Worm (Caenorhabditis elegans) whole organism, young adult: ENCODE measurements around the gene tbcc-1.

Experiments
- B0035.1 ChIP-seq: sonication (generic microtip); optimal IDR thresholded peaks from 2 replicates; lab custom pipeline; 2016; ENCODE audit warnings: missing genetic modification characterization, mild to moderate bottlenecking, missing compliant biosample characterization, missing genotype, missing genetic modification reagents
- B0336.3 ChIP-seq: fragments of 200-800 bp; sonication (Bioruptor generic); IDR thresholded peaks from 2 replicates; pipeline ENCODE4 v1.3.6; 2022; ENCODE audit warnings: missing genetic modification characterization, missing compliant biosample characterization
- C06A6.2 ChIP-seq: fragments of 200-800 bp; sonication (Bioruptor generic); conservative IDR thresholded peaks from 2 replicates; pipeline ENCODE4 v1.3.6; 2022; ENCODE audit warnings: missing genetic modification characterization, missing compliant biosample characterization
- F33H1.4 ChIP-seq: fragments of 200-800 bp; sonication (Bioruptor generic); IDR thresholded peaks from 2 replicates; pipeline ENCODE4 v1.3.6; 2022; ENCODE audit warnings: missing genetic modification reagents, missing genetic modification characterization, missing compliant biosample characterization
- F37B4.10 ChIP-seq: fragments of 200-800 bp; sonication (Bioruptor generic); IDR thresholded peaks from 2 replicates; pipeline ENCODE4 v1.3.6; 2022; ENCODE audit warnings: missing genetic modification characterization, missing compliant biosample characterization
- F57A8.1 ChIP-seq: fragments of 200-800 bp; sonication (Bioruptor generic); optimal IDR thresholded peaks from 2 replicates; lab custom pipeline; 2018; ENCODE audit warnings: mild to moderate bottlenecking, missing genetic modification characterization, moderate library complexity, missing compliant biosample characterization
- F57C9.4 ChIP-seq: sonication (generic microtip); optimal IDR thresholded peaks from 2 replicates; lab custom pipeline; 2017; ENCODE audit warnings: mild to moderate bottlenecking, missing genetic modification characterization, missing compliant biosample characterization
- K11D2.4 ChIP-seq: fragments of 200-800 bp; sonication (Bioruptor generic); IDR thresholded peaks from 2 replicates; pipeline ENCODE4 v1.3.6; 2022; ENCODE audit warnings: missing genetic modification reagents, missing genetic modification characterization, missing compliant biosample characterization
- T26A5.8 ChIP-seq: sonication (generic microtip); optimal IDR thresholded peaks from 2 replicates; lab custom pipeline; 2016; ENCODE audit warnings: missing genetic modification characterization, missing compliant biosample characterization
- Y53F4B.3 ChIP-seq: fragments of 200-800 bp; sonication (Bioruptor generic); IDR thresholded peaks from 2 replicates; pipeline ENCODE4 v1.3.6; 2022; ENCODE audit warnings: missing genetic modification reagents, missing genetic modification characterization, missing compliant biosample characterization
- Y56A3A.18 ChIP-seq: fragments of 200-800 bp; sonication (Bioruptor generic); IDR thresholded peaks from 2 replicates; pipeline ENCODE4 v1.3.6; 2022; ENCODE audit warnings: missing genetic modification reagents, missing genetic modification characterization, missing compliant biosample characterization
- Y67H2A.10 ChIP-seq: fragments of 200-800 bp; sonication (Bioruptor generic); conservative IDR thresholded peaks from 2 replicates; pipeline ENCODE4 v1.3.6; 2022; ENCODE audit warnings: missing genetic modification reagents, missing genetic modification characterization, missing compliant biosample characterization
- Y95B8A.8 ChIP-seq: fragments of 200-800 bp; sonication (Bioruptor generic); IDR thresholded peaks from 2 replicates; pipeline ENCODE4 v1.3.6; 2022; ENCODE audit warnings: missing genetic modification reagents, missing genetic modification characterization, missing compliant biosample characterization
- ama-1 ChIP-seq, 3 experiments: fragments of 150-350 bp in 1 of 3; sonication (generic microtip) in 2 of 3; optimal IDR thresholded peaks; 2 replicates each; lab custom pipeline; 2014 to 2018; ENCODE audit warnings: missing biosample characterization in 2 of 3, missing genetic modification characterization in 2 of 3, missing genetic modification reagents in 2 of 3
- atf-7 ChIP-seq: sonication (generic microtip); optimal IDR thresholded peaks from 2 replicates; lab custom pipeline; 2017; ENCODE audit warnings: mild to moderate bottlenecking, missing genetic modification characterization, missing compliant biosample characterization
- attf-3 ChIP-seq: fragments of 200-800 bp; sonication (Bioruptor generic); conservative IDR thresholded peaks from 2 replicates; pipeline ENCODE4 v1.3.6; 2022; ENCODE audit warnings: missing genetic modification reagents, missing genetic modification characterization, missing compliant biosample characterization
- attf-5 ChIP-seq: fragments of 200-800 bp; sonication (Bioruptor generic); optimal IDR thresholded peaks from 2 replicates; lab custom pipeline; 2018; ENCODE audit warnings: mild to moderate bottlenecking, missing genetic modification characterization, missing compliant biosample characterization
- ceh-27 ChIP-seq: fragments of 200-800 bp; sonication (Bioruptor generic); optimal IDR thresholded peaks from 2 replicates; lab custom pipeline; 2018; ENCODE audit warnings: mild to moderate bottlenecking, missing genetic modification characterization, moderate library complexity, missing compliant biosample characterization
- ceh-91 ChIP-seq: fragments of 200-800 bp; sonication (Bioruptor generic); IDR thresholded peaks from 2 replicates; pipeline ENCODE4 v1.3.6; 2022; ENCODE audit warnings: missing genetic modification reagents, missing genetic modification characterization, missing compliant biosample characterization
- dox-1 ChIP-seq: fragments of 200-800 bp; sonication (Bioruptor generic); IDR thresholded peaks from 2 replicates; pipeline ENCODE4 v1.3.6; 2022; ENCODE audit warnings: missing genetic modification reagents, missing genetic modification characterization, missing compliant biosample characterization
- dpff-1 ChIP-seq: sonication (generic microtip); optimal IDR thresholded peaks from 2 replicates; lab custom pipeline; 2017; ENCODE audit warnings: mild to moderate bottlenecking, missing genetic modification characterization, missing compliant biosample characterization
- dpl-1 ChIP-seq: fragments of 150-350 bp; optimal IDR thresholded peaks from 2 replicates; lab custom pipeline; 2014; ENCODE audit warnings: missing biosample characterization, missing genetic modification reagents, missing genetic modification characterization
- fkh-3 ChIP-seq: sonication (generic microtip); optimal IDR thresholded peaks from 2 replicates; lab custom pipeline; 2016; ENCODE audit warnings: mild to moderate bottlenecking, missing genetic modification characterization, missing compliant biosample characterization
- him-1 ChIP-seq: sonication (generic microtip); optimal IDR thresholded peaks from 2 replicates; lab custom pipeline; 2016; ENCODE audit warnings: missing genotype, missing genetic modification reagents, missing genetic modification characterization, missing compliant biosample characterization
- hrde-1 ChIP-seq: sonication (generic microtip); optimal IDR thresholded peaks from 2 replicates; lab custom pipeline; 2016; ENCODE audit warnings: missing genetic modification characterization, mild to moderate bottlenecking, missing compliant biosample characterization, moderate library complexity, missing genotype, missing genetic modification reagents, borderline replicate concordance
- lin-26 ChIP-seq: fragments of 200-800 bp; sonication (Bioruptor generic); IDR thresholded peaks from 2 replicates; pipeline ENCODE4 v1.3.6; 2022; ENCODE audit warnings: missing genetic modification reagents, missing genetic modification characterization, missing compliant biosample characterization
- lir-1 ChIP-seq: fragments of 200-800 bp; sonication (Bioruptor generic); conservative IDR thresholded peaks from 2 replicates; pipeline ENCODE4 v1.3.6; 2022; ENCODE audit warnings: missing genetic modification reagents, missing genetic modification characterization, missing compliant biosample characterization
- lsl-1 ChIP-seq: fragments of 200-800 bp; sonication (Bioruptor generic); optimal IDR thresholded peaks from 2 replicates; lab custom pipeline; 2018; ENCODE audit warnings: mild to moderate bottlenecking, missing genetic modification characterization, moderate library complexity, missing compliant biosample characterization
- madf-6 ChIP-seq: fragments of 200-800 bp; sonication (Bioruptor generic); IDR thresholded peaks from 2 replicates; pipeline ENCODE4 v1.3.6; 2022; ENCODE audit warnings: missing genetic modification reagents, missing genetic modification characterization, missing compliant biosample characterization
- mcd-1 ChIP-seq: fragments of 200-800 bp; sonication (Bioruptor generic); IDR thresholded peaks from 2 replicates; pipeline ENCODE4 v1.3.6; 2022; ENCODE audit warnings: missing genetic modification reagents, missing genetic modification characterization, missing compliant biosample characterization
- mel-28 ChIP-seq: sonication (generic microtip); optimal IDR thresholded peaks from 2 replicates; lab custom pipeline; 2016; ENCODE audit warnings: borderline replicate concordance, mild to moderate bottlenecking, missing genetic modification characterization, missing compliant biosample characterization
- mes-4 ChIP-seq: sonication (generic microtip); optimal IDR thresholded peaks from 2 replicates; lab custom pipeline; 2016; ENCODE audit warnings: missing genotype, missing genetic modification characterization, missing compliant biosample characterization
- nfyb-1 ChIP-seq: fragments of 200-800 bp; sonication (Bioruptor generic); IDR thresholded peaks from 2 replicates; pipeline ENCODE4 v1.3.6; 2022; ENCODE audit warnings: missing genetic modification reagents, missing genetic modification characterization, missing compliant biosample characterization
- nhr-120 ChIP-seq: fragments of 200-800 bp; sonication (Bioruptor generic); IDR thresholded peaks from 2 replicates; pipeline ENCODE4 v1.3.6; 2022; ENCODE audit warnings: missing genetic modification characterization, missing compliant biosample characterization
- nhr-80 ChIP-seq: sonication (generic microtip); optimal IDR thresholded peaks from 2 replicates; lab custom pipeline; 2016; ENCODE audit warnings: missing genetic modification characterization, missing compliant biosample characterization
- pha-4 ChIP-seq: fragments of 150-350 bp; sonication (generic microtip); optimal IDR thresholded peaks from 2 replicates; lab custom pipeline; 2014; ENCODE audit warnings: missing biosample characterization, missing genetic modification reagents, missing genetic modification characterization
- rec-8 ChIP-seq, 2 experiments: sonication (generic microtip); optimal IDR thresholded peaks; 2 replicates each; lab custom pipeline; 2016; ENCODE audit warnings: mild to moderate bottlenecking in 2 of 2, missing genetic modification characterization in 2 of 2, missing genetic modification reagents in 2 of 2, missing genotype in 2 of 2, missing biosample characterization in 1 of 2, missing compliant biosample characterization in 1 of 2, moderate library complexity in 1 of 2
- repo-1 ChIP-seq: sonication (generic microtip); optimal IDR thresholded peaks from 2 replicates; lab custom pipeline; 2017; ENCODE audit warnings: mild to moderate bottlenecking, missing genetic modification characterization, missing compliant biosample characterization
- rpc-1 ChIP-seq, 2 experiments: fragments of 150-350 bp in 1 of 2; sonication (generic microtip) in 1 of 2; optimal IDR thresholded peaks; 2 replicates each; lab custom pipeline; 2014 to 2018; ENCODE audit warnings: missing biosample characterization in 1 of 2, missing genetic modification characterization in 1 of 2, missing genetic modification reagents in 1 of 2, missing genotype in 1 of 2
- snpc-1.1 ChIP-seq: sonication (generic microtip); optimal IDR thresholded peaks from 2 replicates; lab custom pipeline; 2017; ENCODE audit warnings: missing genetic modification characterization, mild to moderate bottlenecking, missing compliant biosample characterization, antibody characterized with exemption, moderate library complexity, missing genotype, missing genetic modification reagents; ENCODE audit not compliant: insufficient read depth
- snpc-1.3 ChIP-seq: sonication (generic microtip); optimal IDR thresholded peaks from 2 replicates; lab custom pipeline; 2017; ENCODE audit warnings: missing genetic modification characterization, mild to moderate bottlenecking, missing compliant biosample characterization, antibody characterized with exemption, moderate library complexity, missing genotype, missing genetic modification reagents; ENCODE audit not compliant: insufficient read depth
- somi-1 ChIP-seq: fragments of 200-800 bp; sonication (Bioruptor generic); optimal IDR thresholded peaks from 2 replicates; lab custom pipeline; 2018; ENCODE audit warnings: mild to moderate bottlenecking, missing genetic modification characterization, missing compliant biosample characterization
- tbx-9 ChIP-seq: sonication (generic microtip); optimal IDR thresholded peaks from 2 replicates; lab custom pipeline; 2016; ENCODE audit warnings: borderline replicate concordance, missing genetic modification characterization, inconsistent platforms, missing compliant biosample characterization
- unc-62 ChIP-seq: fragments of 150-350 bp; optimal IDR thresholded peaks from 2 replicates; lab custom pipeline; 2014; ENCODE audit warnings: missing biosample characterization, missing genetic modification reagents, missing genetic modification characterization
- ztf-18 ChIP-seq: sonication (generic microtip); optimal IDR thresholded peaks from 2 replicates; lab custom pipeline; 2016; ENCODE audit warnings: missing genotype, mild to moderate bottlenecking, missing genetic modification characterization, missing compliant biosample characterization
- ztf-26 ChIP-seq: sonication (generic microtip); optimal IDR thresholded peaks from 2 replicates; lab custom pipeline; 2017; ENCODE audit warnings: missing genetic modification characterization, missing compliant biosample characterization
- ztf-3 ChIP-seq: fragments of 200-800 bp; sonication (Bioruptor generic); optimal IDR thresholded peaks from 2 replicates; lab custom pipeline; 2018; ENCODE audit warnings: mild to moderate bottlenecking, missing genetic modification characterization, missing compliant biosample characterization
- ztf-6 ChIP-seq: fragments of 200-800 bp; sonication (Bioruptor generic); IDR thresholded peaks from 2 replicates; pipeline ENCODE4 v1.3.6; 2022; ENCODE audit warnings: missing genetic modification reagents, missing genetic modification characterization, missing compliant biosample characterization

tbcc-1 gene

ce11 chrIII:2781833-2782232 is 6.4 kb upstream of the tbcc-1 start (continued):
- TF ChIP-seq ztf-18 (tag; lab: Kevin White, UChicago) = no peak
- no peak for TF ChIP-seq Y95B8A.8 (GFP tag; lab: Robert Waterston, UW)
- peak; percentile 84; the same call in 1 of the 2 replicates for TF ChIP-seq madf-6 (GFP tag; lab: Robert Waterston, UW)
- peak; percentile 80 for TF ChIP-seq F33H1.4 (GFP tag; lab: Robert Waterston, UW)
- TF ChIP-seq ztf-3 (GFP tag; lab: Kevin White, UChicago) = no peak
- TF ChIP-seq atf-7 (tag; lab: Kevin White, UChicago) = no peak
- no peak for TF ChIP-seq nfyb-1 (GFP tag; lab: Robert Waterston, UW)
- TF ChIP-seq mes-4 = no peak
- TF ChIP-seq snpc-1.1 = no peak
- no peak for TF ChIP-seq F57C9.4
- TF ChIP-seq rec-8 (tag; optimal IDR thresholded peaks at IDR 0.05; lab: Kevin White, UChicago) = no peak
- TF ChIP-seq rpc-1 (optimal IDR thresholded peaks at IDR 0.05; lab: Kevin White, UChicago) = no peak
- TF ChIP-seq rpc-1 (tag; optimal IDR thresholded peaks at IDR 0.05; lab: Kevin White, UChicago) = no peak
- TF ChIP-seq ceh-91 = no peak
- TF ChIP-seq dox-1 (GFP tag; lab: Robert Waterston, UW) = no peak
- TF ChIP-seq dpl-1 (GFP tag; lab: Kevin White, UChicago) = no peak
- no peak for TF ChIP-seq B0035.1
- no peak for TF ChIP-seq lir-1 (GFP tag; lab: Robert Waterston, UW)
- no peak for TF ChIP-seq dpff-1
- TF ChIP-seq mcd-1 (GFP tag; lab: Robert Waterston, UW) = peak; percentile 30; the same call in 1 of the 2 replicates
- no peak for TF ChIP-seq mel-28 (tag; lab: Kevin White, UChicago)
- TF ChIP-seq hrde-1 (tag; lab: Kevin White, UChicago) = no peak
- TF ChIP-seq ama-1 (optimal IDR thresholded peaks at IDR 0.05; lab: Kevin White, UChicago) = no peak
- no peak for TF ChIP-seq ama-1 (GFP tag; optimal IDR thresholded peaks at IDR 0.05; lab: Kevin White, UChicago)
- TF ChIP-seq Y53F4B.3 (GFP tag; lab: Robert Waterston, UW) = no peak
- TF ChIP-seq lsl-1 (GFP tag; lab: Kevin White, UChicago) = peak; percentile 98
- no peak for TF ChIP-seq nhr-120
- TF ChIP-seq Y67H2A.10 (GFP tag; lab: Robert Waterston, UW) = no peak
- no peak for TF ChIP-seq lin-26
- TF ChIP-seq ztf-6 (GFP tag; lab: Robert Waterston, UW) = no peak
- TF ChIP-seq fkh-3 (tag; lab: Kevin White, UChicago) = no peak
- TF ChIP-seq unc-62 (GFP tag; lab: Kevin White, UChicago) = no peak
- TF ChIP-seq him-1 = peak; percentile 24
- no peak for TF ChIP-seq Y56A3A.18 (GFP tag; lab: Robert Waterston, UW)
- TF ChIP-seq snpc-1.3 (tag; lab: Kevin White, UChicago) = no peak
- TF ChIP-seq B0336.3 (GFP tag; lab: Robert Waterston, UW) = no peak
- no peak for TF ChIP-seq nhr-80
- TF ChIP-seq tbx-9 (tag; lab: Kevin White, UChicago) = no peak
- TF ChIP-seq pha-4 (tag; lab: Kevin White, UChicago) = no peak
- TF ChIP-seq attf-5 (GFP tag; lab: Kevin White, UChicago) = no peak
- TF ChIP-seq T26A5.8 (tag; lab: Kevin White, UChicago) = no peak
- TF ChIP-seq F57A8.1 = no peak
- no peak for TF ChIP-seq repo-1 (tag; lab: Kevin White, UChicago)
- no peak for TF ChIP-seq somi-1 (GFP tag; lab: Kevin White, UChicago)
- no peak for TF ChIP-seq attf-3 (GFP tag; lab: Robert Waterston, UW)
- TF ChIP-seq K11D2.4 (GFP tag; lab: Robert Waterston, UW) = no peak
- TF ChIP-seq ztf-26 = no peak
- TF ChIP-seq C06A6.2 (GFP tag; lab: Robert Waterston, UW) = no peak
- no peak for TF ChIP-seq ceh-27 (GFP tag; lab: Kevin White, UChicago)
- TF ChIP-seq F37B4.10 = no peak
